Worm (Caenorhabditis elegans): ENCODE data around the gene pvf-1.
A peak's percentile ranks its signal among the peaks of the same experiment; 100 is the strongest.

The pvf-1 gene

ce11 chrIII:1852126-1852717, 28.1 kb upstream of the pvf-1 start:
- TF ChIP-seq efl-1 (optimal IDR thresholded peaks at IDR 0.05), result no peak
- peak in 1 of 2 experiments; percentile 0 for TF ChIP-seq efl-1 (GFP tag; optimal IDR thresholded peaks at IDR 0.05 in 1 of 2)
- TF ChIP-seq C16A3.4 (tag; optimal IDR thresholded peaks at IDR 0.05), result no peak

- TF ChIP-seq lin-35 (GFP tag; optimal IDR thresholded peaks at IDR 0.05), result no peak
- TF ChIP-seq aha-1 (tag; optimal IDR thresholded peaks at IDR 0.05), result no peak
- TF ChIP-seq nhr-85 (tag), result peak; percentile 32
Measured at ce11 chrIII:1848747-1849146, 24.6 kb upstream of the pvf-1 start, which contains the start of gene pqn-82. TSS of gene pqn-82 (plus strand) at chrIII:1849047.

- TF ChIP-seq unc-86 (tag; optimal IDR thresholded peaks at IDR 0.05) (no peak), ces-1 (GFP tag; optimal IDR thresholded peaks at IDR 0.05) (no peak), lir-3 (tag; optimal IDR thresholded peaks at IDR 0.05; ENCODE audit: poor library complexity) (no peak), mab-9 (GFP tag; IDR thresholded peaks at IDR 0.05) (no peak), elt-2 (tag; optimal IDR thresholded peaks at IDR 0.05) (no peak), unc-62 (GFP tag; optimal IDR thresholded peaks at IDR 0.05) (no peak)
Measured at ce11 chrIII:1833984-1834563, 10.0 kb upstream of the pvf-1 start, which contains the start of gene rexd-1. TSS of gene rexd-1 (plus strand) at chrIII:1834513.

ce11 chrIII:1832453-1832852, 8.3 kb upstream of the pvf-1 start:
- TF ChIP-seq efl-1 (optimal IDR thresholded peaks at IDR 0.05) (no peak), efl-1 (GFP tag; optimal IDR thresholded peaks at IDR 0.05 in 1 of 2) (peak in 1 of 2 experiments; percentile 53), lin-39 (tag; optimal IDR thresholded peaks at IDR 0.05) (no peak)

ce11 chrIII:1831104-1831503, 7.0 kb upstream of the pvf-1 start:
- TF ChIP-seq nhr-71 (tag; optimal IDR thresholded peaks at IDR 0.05) (no peak), elt-3 (tag; optimal IDR thresholded peaks at IDR 0.05) (no peak)

- TF ChIP-seq egl-27 (tag; optimal IDR thresholded peaks at IDR 0.05), result no peak
- peak in 1 of 3 experiments; percentile 33 for TF ChIP-seq ceh-82 (tag; optimal IDR thresholded peaks at IDR 0.05)
- no peak for TF ChIP-seq egl-13 (tag; optimal IDR thresholded peaks at IDR 0.05)
- TF ChIP-seq nhr-71 (tag; optimal IDR thresholded peaks at IDR 0.05), result peak; percentile 54
- TF ChIP-seq lsy-2 (tag; optimal IDR thresholded peaks at IDR 0.05), result peak; percentile 63 to 66
- 0 out of 2 replicates have a peak, but pooled peaks have one; percentile 5 for TF ChIP-seq nhr-19 (GFP tag; conservative IDR thresholded peaks at IDR 0.05)
- TF ChIP-seq blmp-1 (tag; optimal IDR thresholded peaks at IDR 0.05), result peak; percentile 20
- peak; percentile 29 for TF ChIP-seq swsn-7 (tag; optimal IDR thresholded peaks at IDR 0.05)
- peak; percentile 19 for TF ChIP-seq nhr-47 (tag; optimal IDR thresholded peaks at IDR 0.05)
- no peak for TF ChIP-seq mef-2 (tag; optimal IDR thresholded peaks at IDR 0.05)
- peak in 1 of 3 experiments; percentile 42 for TF ChIP-seq dpl-1 (GFP tag; optimal IDR thresholded peaks at IDR 0.05)
- no peak for TF ChIP-seq F16B12.6 (tag; optimal IDR thresholded peaks at IDR 0.05)
- peak; percentile 28 for TF ChIP-seq mep-1 (tag; optimal IDR thresholded peaks at IDR 0.05)
- peak; percentile 18 for TF ChIP-seq fkh-8 (tag; optimal IDR thresholded peaks at IDR 0.05)
- TF ChIP-seq irx-1 (tag; optimal IDR thresholded peaks at IDR 0.05), result no peak
- TF ChIP-seq Y116A8C.19 (tag; optimal IDR thresholded peaks at IDR 0.05; ENCODE audit: borderline replicate concordance), result no peak
- TF ChIP-seq C04F5.9 (tag; optimal IDR thresholded peaks at IDR 0.05), result no peak
- TF ChIP-seq lin-13 (GFP tag; optimal IDR thresholded peaks at IDR 0.05), result peak; percentile 5
- peak; percentile 62 for TF ChIP-seq snu-23 (GFP tag; optimal IDR thresholded peaks at IDR 0.05)
- peak; percentile 3 for TF ChIP-seq nhr-20 (tag; optimal IDR thresholded peaks at IDR 0.05)
- no peak for TF ChIP-seq ceh-88 (GFP tag; IDR thresholded peaks at IDR 0.05)
- peak in 1 of 2 experiments; percentile 12 for TF ChIP-seq lin-35 (GFP tag; optimal IDR thresholded peaks at IDR 0.05)
- TF ChIP-seq lin-14 (GFP tag; optimal IDR thresholded peaks at IDR 0.05), result peak; percentile 91
- no peak for TF ChIP-seq tbx-2 (tag; optimal IDR thresholded peaks at IDR 0.05)
- peak; percentile 30 to 46 for TF ChIP-seq efl-1 (optimal IDR thresholded peaks at IDR 0.05)
- peak in 1 of 2 experiments; percentile 2 for TF ChIP-seq efl-1 (GFP tag; optimal IDR thresholded peaks at IDR 0.05 in 1 of 2)
- no peak for TF ChIP-seq rnt-1 (tag; optimal IDR thresholded peaks at IDR 0.05)
- no peak for TF ChIP-seq snpc-4 (tag; optimal IDR thresholded peaks at IDR 0.05)
- TF ChIP-seq unc-86 (tag; optimal IDR thresholded peaks at IDR 0.05), result no peak
- TF ChIP-seq dsc-1 (tag; optimal IDR thresholded peaks at IDR 0.05), result peak; percentile 14
- TF ChIP-seq nhr-85 (tag), result peak; percentile 57
Measured at ce11 chrIII:1819049-1819597, 5.0 kb downstream of the pvf-1 start.
